Worm (Caenorhabditis elegans) whole organism, L1 larva: Measurements from ENCODE around the gene C33D9.6.

Source experiments
- C04F5.9 ChIP-seq: sonication (generic microtip); optimal IDR thresholded peaks from 2 replicates; lab custom pipeline; 2016; ENCODE audit warnings: missing genetic modification characterization, missing compliant biosample characterization
- C16A3.4 ChIP-seq: fragments of 150-350 bp; optimal IDR thresholded peaks from 2 replicates; lab custom pipeline; 2014; ENCODE audit warnings: missing biosample characterization, missing genetic modification characterization
- alr-1 ChIP-seq: fragments of 200-800 bp; sonication (Bioruptor generic); optimal IDR thresholded peaks from 2 replicates; lab custom pipeline; 2018; ENCODE audit warnings: borderline replicate concordance, mild to moderate bottlenecking, missing genetic modification characterization, missing compliant biosample characterization
- aly-2 ChIP-seq: fragments of 150-350 bp; optimal IDR thresholded peaks from 2 replicates; lab custom pipeline; 2014; ENCODE audit warnings: missing biosample characterization, missing genetic modification characterization
- ama-1 ChIP-seq: fragments of 150-350 bp; optimal IDR thresholded peaks from 2 replicates; lab custom pipeline; 2014
- ceh-63 ChIP-seq: fragments of 200-800 bp; sonication (Bioruptor generic); optimal IDR thresholded peaks from 2 replicates; lab custom pipeline; 2018; ENCODE audit warnings: mild to moderate bottlenecking, missing genetic modification characterization, missing compliant biosample characterization
- ceh-82 ChIP-seq, 3 experiments: fragments of 150-350 bp in 1 of 3; sonication (generic microtip) in 2 of 3; optimal IDR thresholded peaks; 2 replicates each; lab custom pipeline; 2014 to 2017; ENCODE audit warnings: missing biosample characterization in 3 of 3, missing genetic modification characterization in 3 of 3
- ceh-88 ChIP-seq: fragments of 200-800 bp; sonication (Bioruptor generic); IDR thresholded peaks from 2 replicates; pipeline ENCODE4 v1.3.6; 2022; ENCODE audit warnings: missing genetic modification characterization, missing compliant biosample characterization
- dpl-1 ChIP-seq, 3 experiments: fragments of 150-350 bp in 2 of 3; sonication (generic microtip) in 1 of 3; optimal IDR thresholded peaks; 2 replicates each; lab custom pipeline; 2014 to 2017; ENCODE audit warnings: missing biosample characterization in 3 of 3, missing genetic modification characterization in 3 of 3, missing genetic modification reagents in 3 of 3
- efl-1 ChIP-seq, 4 experiments: fragments of 150-350 bp; optimal IDR thresholded peaks in 3 of 4; peaks in 1 of 4; 1 replicate in 1 of 4; 2 replicates in 3 of 4; lab custom pipeline; 2014; ENCODE audit warnings: missing biosample characterization in 2 of 4, missing genetic modification characterization in 2 of 4, missing genetic modification reagents in 2 of 4
- egl-13 ChIP-seq: sonication (generic microtip); optimal IDR thresholded peaks from 2 replicates; lab custom pipeline; 2016; ENCODE audit warnings: missing genotype, missing genetic modification reagents, missing genetic modification characterization, missing compliant biosample characterization
- egl-27 ChIP-seq, 2 experiments: fragments of 150-350 bp in 1 of 2; sonication (generic microtip); optimal IDR thresholded peaks; 3 replicates each; lab custom pipeline; 2017 to 2018; ENCODE audit warnings: missing biosample characterization in 2 of 2, missing genetic modification characterization in 2 of 2, missing genetic modification reagents in 2 of 2
- elt-2 ChIP-seq: sonication (generic microtip); optimal IDR thresholded peaks from 2 replicates; lab custom pipeline; 2016; ENCODE audit warnings: missing genetic modification characterization, mild to moderate bottlenecking, inconsistent platforms, missing compliant biosample characterization, missing genetic modification reagents
- elt-3 ChIP-seq, 6 experiments: fragments of 150-350 bp in 1 of 6; sonication (generic microtip); optimal IDR thresholded peaks; 2 replicates each; lab custom pipeline; 2017 to 2018; ENCODE audit warnings: missing biosample characterization in 6 of 6, missing genetic modification characterization in 6 of 6, inconsistent platforms in 1 of 6
- ets-5 ChIP-seq: fragments of 200-800 bp; sonication (Bioruptor generic); IDR thresholded peaks from 2 replicates; pipeline ENCODE4 v1.3.6; 2022; ENCODE audit warnings: missing genetic modification characterization, missing compliant biosample characterization
- fkh-4 ChIP-seq: sonication (generic microtip); optimal IDR thresholded peaks from 2 replicates; lab custom pipeline; 2016; ENCODE audit warnings: missing compliant biosample characterization, missing genetic modification characterization, borderline replicate concordance
- fkh-8 ChIP-seq: sonication (generic microtip); optimal IDR thresholded peaks from 2 replicates; lab custom pipeline; 2016; ENCODE audit warnings: mild to moderate bottlenecking, missing genetic modification characterization, missing compliant biosample characterization
- fos-1 ChIP-seq: fragments of 150-350 bp; optimal IDR thresholded peaks from 2 replicates; lab custom pipeline; 2014; ENCODE audit warnings: missing biosample characterization, missing genetic modification characterization
- isw-1 ChIP-seq: fragments of 200-800 bp; sonication (Bioruptor generic); IDR thresholded peaks from 2 replicates; pipeline ENCODE4 v1.3.6; 2022; ENCODE audit warnings: missing genetic modification characterization, missing compliant biosample characterization
- lin-13 ChIP-seq: fragments of 150-350 bp; optimal IDR thresholded peaks from 2 replicates; lab custom pipeline; 2014; ENCODE audit warnings: missing biosample characterization, missing genetic modification reagents, missing genetic modification characterization
- lin-15B ChIP-seq: fragments of 150-350 bp; sonication (generic microtip); optimal IDR thresholded peaks from 3 replicates; lab custom pipeline; 2014; ENCODE audit warnings: missing biosample characterization, missing genetic modification characterization
- lin-35 ChIP-seq, 2 experiments: fragments of 150-350 bp; optimal IDR thresholded peaks; 2 replicates each; lab custom pipeline; 2014; ENCODE audit warnings: missing biosample characterization in 2 of 2, missing genetic modification characterization in 2 of 2, missing genetic modification reagents in 2 of 2
- lsy-2 ChIP-seq, 2 experiments: fragments of 150-350 bp; optimal IDR thresholded peaks; 2 replicates each; lab custom pipeline; 2014; ENCODE audit warnings: missing biosample characterization in 2 of 2, missing genetic modification characterization in 2 of 2
- mdl-1 ChIP-seq, 2 experiments: fragments of 150-350 bp; optimal IDR thresholded peaks; 2 replicates each; lab custom pipeline; 2014 to 2017; ENCODE audit warnings: missing biosample characterization in 2 of 2, missing genetic modification characterization in 2 of 2, inconsistent platforms in 1 of 2
- mef-2 ChIP-seq: fragments of 150-350 bp; optimal IDR thresholded peaks from 2 replicates; lab custom pipeline; 2014; ENCODE audit warnings: missing biosample characterization, missing genetic modification characterization
- mep-1 ChIP-seq: fragments of 150-350 bp; optimal IDR thresholded peaks from 2 replicates; lab custom pipeline; 2014; ENCODE audit warnings: missing biosample characterization, missing genetic modification characterization
- nhr-11 ChIP-seq: fragments of 150-350 bp; optimal IDR thresholded peaks from 2 replicates; lab custom pipeline; 2014; ENCODE audit warnings: missing biosample characterization, missing genetic modification characterization
- nhr-19 ChIP-seq: fragments of 200-800 bp; sonication (Bioruptor generic); conservative IDR thresholded peaks from 2 replicates; pipeline ENCODE4 v1.3.6; 2022; ENCODE audit warnings: missing genetic modification characterization, missing compliant biosample characterization
- nhr-20 ChIP-seq: sonication (generic microtip); optimal IDR thresholded peaks from 2 replicates; lab custom pipeline; 2016; ENCODE audit warnings: mild to moderate bottlenecking, missing genetic modification characterization, missing compliant biosample characterization
- nhr-28 ChIP-seq: fragments of 150-350 bp; optimal IDR thresholded peaks from 2 replicates; lab custom pipeline; 2014; ENCODE audit warnings: missing biosample characterization, missing genetic modification characterization
- nhr-47 ChIP-seq: sonication (generic microtip); optimal IDR thresholded peaks from 2 replicates; lab custom pipeline; 2016; ENCODE audit warnings: mild to moderate bottlenecking, missing genetic modification characterization, moderate library complexity, missing compliant biosample characterization
- nhr-71 ChIP-seq: sonication (generic microtip); optimal IDR thresholded peaks from 2 replicates; lab custom pipeline; 2016; ENCODE audit warnings: mild to moderate bottlenecking, missing genetic modification characterization, moderate library complexity, missing compliant biosample characterization
- nhr-76 ChIP-seq: sonication (generic microtip); optimal IDR thresholded peaks from 2 replicates; lab custom pipeline; 2017; ENCODE audit warnings: missing biosample characterization, missing genetic modification characterization
- nhr-77 ChIP-seq: fragments of 150-350 bp; optimal IDR thresholded peaks from 2 replicates; lab custom pipeline; 2014; ENCODE audit warnings: missing biosample characterization, missing genetic modification characterization
- pag-3 ChIP-seq: sonication (generic microtip); optimal IDR thresholded peaks from 2 replicates; lab custom pipeline; 2017; ENCODE audit warnings: missing genetic modification characterization, mild to moderate bottlenecking, missing compliant biosample characterization, antibody characterized with exemption, borderline replicate concordance; ENCODE audit not compliant: insufficient read depth
- pax-3 ChIP-seq: fragments of 200-800 bp; sonication (Bioruptor generic); optimal IDR thresholded peaks from 2 replicates; lab custom pipeline; 2018; ENCODE audit warnings: mild to moderate bottlenecking, missing genetic modification characterization, moderate library complexity, missing compliant biosample characterization
- rnt-1 ChIP-seq: sonication (generic microtip); optimal IDR thresholded peaks from 2 replicates; lab custom pipeline; 2016; ENCODE audit warnings: mild to moderate bottlenecking, missing genetic modification characterization, moderate library complexity, missing compliant biosample characterization
- skn-1 ChIP-seq: fragments of 150-350 bp; optimal IDR thresholded peaks from 2 replicates; lab custom pipeline; 2014; ENCODE audit warnings: missing biosample characterization, missing genetic modification characterization
- snpc-4 ChIP-seq: fragments of 150-350 bp; optimal IDR thresholded peaks from 2 replicates; lab custom pipeline; 2014; ENCODE audit warnings: missing biosample characterization, missing genetic modification characterization
- sox-4 ChIP-seq: sonication (generic microtip); optimal IDR thresholded peaks from 2 replicates; lab custom pipeline; 2016; ENCODE audit warnings: missing genetic modification characterization, missing compliant biosample characterization
- swsn-7 ChIP-seq: sonication (generic microtip); optimal IDR thresholded peaks from 2 replicates; lab custom pipeline; 2016; ENCODE audit warnings: missing genetic modification characterization, missing compliant biosample characterization
- tbx-2 ChIP-seq: sonication (generic microtip); optimal IDR thresholded peaks from 2 replicates; lab custom pipeline; 2016; ENCODE audit warnings: missing genetic modification characterization, missing compliant biosample characterization
- unc-130 ChIP-seq: fragments of 150-350 bp; optimal IDR thresholded peaks from 2 replicates; lab custom pipeline; 2017; ENCODE audit warnings: missing biosample characterization, missing genetic modification characterization, inconsistent platforms
- unc-62 ChIP-seq: fragments of 150-350 bp; optimal IDR thresholded peaks from 2 replicates; lab custom pipeline; 2014; ENCODE audit warnings: missing biosample characterization, missing genetic modification reagents, missing genetic modification characterization
- xbp-1 ChIP-seq: sonication (generic microtip); optimal IDR thresholded peaks from 2 replicates; lab custom pipeline; 2016; ENCODE audit warnings: missing genetic modification characterization, missing compliant biosample characterization
- zag-1 ChIP-seq: fragments of 150-350 bp; optimal IDR thresholded peaks from 2 replicates; lab custom pipeline; 2014; ENCODE audit warnings: missing biosample characterization, missing genetic modification characterization
- zip-4 ChIP-seq: fragments of 200-800 bp; sonication (Bioruptor generic); optimal IDR thresholded peaks from 2 replicates; lab custom pipeline; 2018; ENCODE audit warnings: mild to moderate bottlenecking, missing genetic modification characterization, moderate library complexity, missing compliant biosample characterization
- ztf-11 ChIP-seq, 2 experiments: sonication (generic microtip); optimal IDR thresholded peaks; 2 replicates each; lab custom pipeline; 2016 to 2017; ENCODE audit warnings: missing genetic modification characterization in 2 of 2, missing biosample characterization in 1 of 2, missing compliant biosample characterization in 1 of 2
- ztf-4 ChIP-seq: fragments of 150-350 bp; optimal IDR thresholded peaks from 2 replicates; lab custom pipeline; 2014; ENCODE audit warnings: missing biosample characterization, missing genetic modification characterization

C33D9.6 gene

ce11 chrIV:8786654-8787053 is 8.7 kb upstream of the C33D9.6 start, which contains the start of gene C33D9.8:
Gene C33D9.8 (minus strand): TSS chrIV:8786752.
- TF ChIP-seq aly-2 (tag; lab: Kevin White, UChicago) (no peak), ztf-11 (tag; optimal IDR thresholded peaks at IDR 0.05; lab: Kevin White, UChicago) (no peak), elt-3 (tag; optimal IDR thresholded peaks at IDR 0.05; lab: Kevin White, UChicago) (no peak), rnt-1 (tag; lab: Kevin White, UChicago) (peak; percentile 41), ama-1 (no peak), lin-35 (GFP tag; optimal IDR thresholded peaks at IDR 0.05; lab: Kevin White, UChicago) (no peak), dpl-1 (GFP tag; optimal IDR thresholded peaks at IDR 0.05; lab: Kevin White, UChicago) (no peak), C16A3.4 (no peak), ets-5 (GFP tag; lab: Robert Waterston, UW) (no peak), ceh-82 (tag; optimal IDR thresholded peaks at IDR 0.05; lab: Kevin White, UChicago) (no peak), nhr-11 (tag; lab: Kevin White, UChicago) (no peak), alr-1 (tag; lab: Kevin White, UChicago) (no peak), unc-130 (tag; lab: Kevin White, UChicago) (no peak), mdl-1 (tag; optimal IDR thresholded peaks at IDR 0.05; lab: Kevin White, UChicago) (no peak), nhr-76 (no peak), fos-1 (tag; lab: Kevin White, UChicago) (no peak), fkh-4 (no peak), efl-1 (optimal IDR thresholded peaks at IDR 0.05; lab: Kevin White, UChicago) (peak in 1 of 2 experiments; percentile 35), efl-1 (GFP tag; optimal IDR thresholded peaks at IDR 0.05 in 1 of 2; lab: Kevin White, UChicago) (no peak), unc-62 (no peak), nhr-71 (tag; lab: Kevin White, UChicago) (no peak), xbp-1 (tag; lab: Kevin White, UChicago) (no peak), tbx-2 (no peak), elt-2 (tag; lab: Kevin White, UChicago) (no peak), ztf-4 (tag; lab: Kevin White, UChicago) (no peak), snpc-4 (no peak), lsy-2 (tag; optimal IDR thresholded peaks at IDR 0.05; lab: Kevin White, UChicago) (peak in 1 of 2 experiments; percentile 31), sox-4 (tag; lab: Kevin White, UChicago) (no peak)

- TF ChIP-seq nhr-28 (tag; lab: Kevin White, UChicago) (no peak), zip-4 (GFP tag; lab: Kevin White, UChicago) (peak; percentile 53), skn-1 (peak; percentile 32)
Observed at ce11 chrIV:8784855-8785327, 6.9 kb upstream of the C33D9.6 start, which contains the start of gene C33D9.13. Gene C33D9.13 (minus strand): TSS chrIV:8785277.

ce11 chrIV:8782172-8782571 is 4.2 kb upstream of the C33D9.6 start:
- no peak for TF ChIP-seq fkh-8 (tag; lab: Kevin White, UChicago)
- TF ChIP-seq mef-2 (tag; lab: Kevin White, UChicago), result no peak
- peak in 2 of 6 experiments; percentile 35 to 56 for TF ChIP-seq elt-3 (tag; optimal IDR thresholded peaks at IDR 0.05; lab: Kevin White, UChicago)
- no peak for TF ChIP-seq ceh-88 (GFP tag; lab: Robert Waterston, UW)
- peak; percentile 75 for TF ChIP-seq nhr-77
- TF ChIP-seq pax-3 (tag; lab: Kevin White, UChicago), result no peak
- peak; percentile 15; the same call in 1 of the 2 replicates for TF ChIP-seq isw-1
- TF ChIP-seq nhr-47 (tag; lab: Kevin White, UChicago), result peak; percentile 68
- peak; percentile 81 for TF ChIP-seq nhr-20 (tag; lab: Kevin White, UChicago)
- peak; percentile 78 for TF ChIP-seq pag-3 (tag; lab: Kevin White, UChicago)
- no peak for TF ChIP-seq nhr-28 (tag; lab: Kevin White, UChicago)
- peak; percentile 49 for TF ChIP-seq skn-1
- no peak for TF ChIP-seq lin-15B (tag; lab: Kevin White, UChicago)
- peak; percentile 80 for TF ChIP-seq mep-1 (tag; lab: Kevin White, UChicago)
- TF ChIP-seq efl-1 (optimal IDR thresholded peaks at IDR 0.05; lab: Kevin White, UChicago), result peak; percentile 68 to 70
- peak; percentile 32 to 94 for TF ChIP-seq efl-1 (GFP tag; optimal IDR thresholded peaks at IDR 0.05 in 1 of 2; lab: Kevin White, UChicago)
- TF ChIP-seq nhr-19, result peak; percentile 62
- peak; percentile 39 for TF ChIP-seq lin-13 (GFP tag; lab: Kevin White, UChicago)
- no peak for TF ChIP-seq fos-1 (tag; lab: Kevin White, UChicago)
- no peak for TF ChIP-seq C04F5.9
- TF ChIP-seq egl-27 (tag; optimal IDR thresholded peaks at IDR 0.05; lab: Kevin White, UChicago), result peak; percentile 28 to 56
- no peak for TF ChIP-seq zag-1 (tag; lab: Kevin White, UChicago)
- TF ChIP-seq egl-13 (tag; lab: Kevin White, UChicago), result no peak
- no peak for TF ChIP-seq ceh-63 (GFP tag; lab: Kevin White, UChicago)
- peak; percentile 47 for TF ChIP-seq ztf-4 (tag; lab: Kevin White, UChicago)
- peak; percentile 56 for TF ChIP-seq swsn-7 (tag; lab: Kevin White, UChicago)
